Worm (Caenorhabditis elegans) whole organism, early embryonic: ENCODE data around the gene mog-5.

Experiments
- ama-1 ChIP-seq: fragments of 150-350 bp; optimal IDR thresholded peaks from 2 replicates; lab custom pipeline; 2014
- ceh-36 ChIP-seq: sonication (generic microtip); optimal IDR thresholded peaks from 2 replicates; lab custom pipeline; 2016; ENCODE audit warnings: missing genetic modification characterization, inconsistent platforms, missing compliant biosample characterization
- flt-1 ChIP-seq: fragments of 200-800 bp; sonication (Bioruptor generic); IDR thresholded peaks from 2 replicates; pipeline ENCODE4 v1.3.6; 2022; ENCODE audit warnings: missing genetic modification characterization, missing compliant biosample characterization
- hmg-4 ChIP-seq: fragments of 200-800 bp; sonication (Bioruptor generic); optimal IDR thresholded peaks from 2 replicates; lab custom pipeline; 2018; ENCODE audit warnings: mild to moderate bottlenecking, missing genetic modification characterization, missing compliant biosample characterization
- pes-1 ChIP-seq: fragments of 200-800 bp; sonication (Bioruptor generic); IDR thresholded peaks from 2 replicates; pipeline ENCODE4 v1.3.6; 2022; ENCODE audit warnings: missing genetic modification reagents, missing genetic modification characterization, missing compliant biosample characterization
- tbx-11 ChIP-seq: fragments of 200-800 bp; sonication (Bioruptor generic); IDR thresholded peaks from 2 replicates; pipeline ENCODE4 v1.3.6; 2022; ENCODE audit warnings: missing genetic modification characterization, missing compliant biosample characterization

DNA sequence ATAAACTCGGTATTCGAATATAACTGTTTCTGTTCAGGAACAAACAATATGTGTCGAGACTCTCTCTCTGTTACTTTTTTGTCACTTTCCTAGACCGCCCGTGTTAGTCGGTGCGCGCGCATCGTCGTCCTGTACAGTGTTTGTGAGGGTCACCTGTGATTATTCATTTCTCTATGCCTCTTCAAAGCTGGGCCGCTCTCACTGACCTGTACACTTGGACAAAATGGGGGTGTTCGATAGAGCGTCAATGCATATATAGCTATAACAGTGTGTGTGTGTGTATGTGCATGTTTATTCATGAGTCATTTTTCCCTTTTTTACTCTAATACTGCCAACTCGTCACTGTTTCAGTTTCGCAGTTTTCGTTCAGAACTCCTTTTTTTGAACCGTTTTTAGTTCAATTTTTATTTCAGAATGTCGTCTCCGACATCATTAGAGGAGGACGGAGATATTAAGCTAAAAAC, 19.7 kb upstream of the mog-5 start, which contains the start of gene pkc-3:
- TF ChIP-seq ama-1 (lab: Kevin White, UChicago) (no peak), ceh-36 (tag; lab: Kevin White, UChicago) (no peak), flt-1 (GFP tag; lab: Robert Waterston, UW) (no peak), pes-1 (GFP tag; lab: Robert Waterston, UW) (no peak), tbx-11 (GFP tag; lab: Robert Waterston, UW) (no peak), hmg-4 (GFP tag; lab: Kevin White, UChicago) (peak; percentile 41)
